Worm (Caenorhabditis elegans) whole organism, early embryonic: Measurements from ENCODE around the gene top-3.

Experiments used
- B0310.2 ChIP-seq: sonication (generic microtip); optimal IDR thresholded peaks from 2 replicates; lab custom pipeline; 2016; ENCODE audit warnings: mild to moderate bottlenecking, missing genetic modification characterization, missing compliant biosample characterization
- ama-1 ChIP-seq: fragments of 150-350 bp; optimal IDR thresholded peaks from 2 replicates; lab custom pipeline; 2014
- ets-7 ChIP-seq: sonication (generic microtip); optimal IDR thresholded peaks from 2 replicates; lab custom pipeline; 2016; ENCODE audit warnings: missing genotype, missing genetic modification characterization, missing compliant biosample characterization
- flt-1 ChIP-seq: fragments of 200-800 bp; sonication (Bioruptor generic); IDR thresholded peaks from 2 replicates; pipeline ENCODE4 v1.3.6; 2022; ENCODE audit warnings: missing genetic modification characterization, missing compliant biosample characterization
- hmbx-1 ChIP-seq: sonication (generic microtip); optimal IDR thresholded peaks from 2 replicates; lab custom pipeline; 2016; ENCODE audit warnings: mild to moderate bottlenecking, missing genetic modification characterization, missing compliant biosample characterization
- hmg-4 ChIP-seq: fragments of 200-800 bp; sonication (Bioruptor generic); optimal IDR thresholded peaks from 2 replicates; lab custom pipeline; 2018; ENCODE audit warnings: mild to moderate bottlenecking, missing genetic modification characterization, missing compliant biosample characterization
- hnd-1 ChIP-seq: sonication (generic microtip); optimal IDR thresholded peaks from 2 replicates; lab custom pipeline; 2016; ENCODE audit warnings: missing genetic modification characterization, missing compliant biosample characterization

ce11 chrIII:11995783-11996182 is 35.8 kb upstream of the top-3 start:
- TF ChIP-seq hmg-4 (GFP tag; lab: Kevin White, UChicago) (no peak), hnd-1 (tag; lab: Kevin White, UChicago) (no peak), ets-7 (tag; lab: Kevin White, UChicago) (no peak), ama-1 (lab: Kevin White, UChicago) (no peak), hmbx-1 (tag; lab: Kevin White, UChicago) (no peak), flt-1 (no peak), B0310.2 (no peak)
